Fruit fly (Drosophila melanogaster) whole organism, embryonic: ENCODE results near the gene Ctu2.

ENCODE experiments used
- Asciz ChIP-seq: fragments of 200-800 bp; sonication (Bioruptor generic); optimal IDR thresholded peaks from 2 replicates; lab custom pipeline; 2017; ENCODE audit warnings: missing biosample characterization, mild to moderate bottlenecking, missing genetic modification characterization, missing genetic modification reagents
- Atf-2 ChIP-seq: fragments of 200-800 bp; sonication (Bioruptor generic); optimal IDR thresholded peaks from 2 replicates; lab custom pipeline; 2016; ENCODE audit warnings: missing biosample characterization, missing genetic modification characterization
- B-H2 ChIP-seq: fragments of 200-800 bp; sonication (Bioruptor generic); optimal IDR thresholded peaks from 2 replicates; lab custom pipeline; 2018; ENCODE audit warnings: missing biosample characterization, mild to moderate bottlenecking, missing genetic modification characterization
- C15 ChIP-seq: fragments of 200-800 bp; sonication (Bioruptor generic); IDR thresholded peaks from 3 replicates; pipeline ENCODE4 v1.3.6; 2022; ENCODE audit warnings: missing biosample characterization, missing genetic modification characterization
- CG10147 ChIP-seq: fragments of 200-800 bp; sonication (Bioruptor generic); optimal IDR thresholded peaks from 2 replicates; lab custom pipeline; 2019; ENCODE audit warnings: missing biosample characterization, mild to moderate bottlenecking, missing genetic modification characterization, moderate library complexity
- CG11456 ChIP-seq: fragments of 200-800 bp; sonication (Bioruptor generic); IDR thresholded peaks from 3 replicates; pipeline ENCODE4 v1.3.6; 2022; ENCODE audit warnings: missing biosample characterization, missing genetic modification characterization
- CG12299 ChIP-seq: fragments of 200-800 bp; sonication (Bioruptor generic); optimal IDR thresholded peaks from 2 replicates; lab custom pipeline; 2018; ENCODE audit warnings: missing biosample characterization, mild to moderate bottlenecking, missing genetic modification characterization
- CG12659 ChIP-seq: fragments of 200-800 bp; sonication (Bioruptor generic); optimal IDR thresholded peaks from 3 replicates; lab custom pipeline; 2017; ENCODE audit warnings: mild to moderate bottlenecking, missing biosample characterization, missing genetic modification reagents, missing genetic modification characterization
- CG12769 ChIP-seq: fragments of 200-800 bp; sonication (Bioruptor generic); optimal IDR thresholded peaks from 2 replicates; lab custom pipeline; 2019; ENCODE audit warnings: missing biosample characterization, mild to moderate bottlenecking, missing genetic modification characterization, moderate library complexity
- CG13123 ChIP-seq: fragments of 200-800 bp; sonication (Bioruptor generic); optimal IDR thresholded peaks from 2 replicates; lab custom pipeline; 2016; ENCODE audit warnings: missing biosample characterization, missing genetic modification characterization
- CG16779 ChIP-seq: fragments of 200-800 bp; sonication (Bioruptor generic); IDR thresholded peaks from 2 replicates; pipeline ENCODE4 v1.3.6; 2022; ENCODE audit warnings: missing biosample characterization, missing genetic modification characterization
- CG16813 ChIP-seq: fragments of 200-800 bp; sonication (Bioruptor generic); IDR thresholded peaks from 3 replicates; pipeline ENCODE4 v1.3.6; 2022; ENCODE audit warnings: missing biosample characterization, missing genetic modification characterization; ENCODE audit not compliant: partially characterized antibody
- CG16815 ChIP-seq: fragments of 200-800 bp; sonication (Bioruptor generic); optimal IDR thresholded peaks from 3 replicates; lab custom pipeline; 2017; ENCODE audit warnings: missing biosample characterization, mild to moderate bottlenecking, missing genetic modification characterization
- CG17612 ChIP-seq: fragments of 200-800 bp; sonication (Bioruptor generic); IDR thresholded peaks from 2 replicates; pipeline ENCODE4 v1.3.6; 2022; ENCODE audit warnings: missing biosample characterization, missing genetic modification characterization
- CG17802 ChIP-seq: fragments of 200-800 bp; sonication (Bioruptor generic); optimal IDR thresholded peaks from 2 replicates; lab custom pipeline; 2018; ENCODE audit warnings: missing biosample characterization, mild to moderate bottlenecking, missing genetic modification characterization, moderate library complexity
- CG2202 ChIP-seq: fragments of 200-800 bp; sonication (Bioruptor generic); optimal IDR thresholded peaks from 2 replicates; lab custom pipeline; 2018; ENCODE audit warnings: missing biosample characterization, mild to moderate bottlenecking, missing genetic modification characterization
- CG34224 ChIP-seq: fragments of 200-800 bp; sonication (Bioruptor generic); IDR thresholded peaks from 3 replicates; pipeline ENCODE4 v1.3.6; 2022; ENCODE audit warnings: missing biosample characterization, missing genetic modification characterization; ENCODE audit not compliant: partially characterized antibody
- CG4617 ChIP-seq: fragments of 200-800 bp; sonication (Bioruptor generic); optimal IDR thresholded peaks from 3 replicates; lab custom pipeline; 2016; ENCODE audit warnings: missing biosample characterization, missing genetic modification characterization, borderline replicate concordance
- CG6654 ChIP-seq: fragments of 200-800 bp; sonication (Bioruptor generic); optimal IDR thresholded peaks from 2 replicates; lab custom pipeline; 2017; ENCODE audit warnings: missing biosample characterization, mild to moderate bottlenecking, missing genetic modification characterization
- CG8281 ChIP-seq: fragments of 200-800 bp; sonication (Bioruptor generic); optimal IDR thresholded peaks from 2 replicates; lab custom pipeline; 2018; ENCODE audit warnings: missing biosample characterization, mild to moderate bottlenecking, missing genetic modification characterization, moderate library complexity
- CG8359 ChIP-seq: fragments of 200-800 bp; sonication (Bioruptor generic); optimal IDR thresholded peaks from 2 replicates; lab custom pipeline; 2017; ENCODE audit warnings: missing biosample characterization, mild to moderate bottlenecking, missing genetic modification characterization, borderline replicate concordance
- CG9817 ChIP-seq: fragments of 200-800 bp; sonication (Bioruptor generic); optimal IDR thresholded peaks from 2 replicates; lab custom pipeline; 2018; ENCODE audit warnings: missing biosample characterization, mild to moderate bottlenecking, missing genetic modification characterization, moderate library complexity
- Dp ChIP-seq: fragments of 200-800 bp; sonication (Bioruptor generic); optimal IDR thresholded peaks from 2 replicates; lab custom pipeline; 2018; ENCODE audit warnings: missing biosample characterization, mild to moderate bottlenecking, missing genetic modification characterization, moderate library complexity
- Drgx ChIP-seq: fragments of 200-800 bp; sonication (Bioruptor generic); IDR thresholded peaks from 2 replicates; pipeline ENCODE4 v1.3.6; 2022; ENCODE audit warnings: missing biosample characterization, missing genetic modification characterization
- Eip74EF ChIP-seq, 2 experiments: fragments of 200-800 bp in 1 of 2; fragments of >200 bp in 1 of 2; sonication (Bioruptor generic) in 1 of 2; optimal IDR thresholded peaks; 2 replicates each; lab custom pipeline; 2017 to 2019; ENCODE audit warnings: missing biosample characterization in 2 of 2, missing genetic modification characterization in 2 of 2, mild to moderate bottlenecking in 1 of 2, moderate library complexity in 1 of 2
- Ets97D ChIP-seq: fragments of 200-800 bp; sonication (Bioruptor generic); optimal IDR thresholded peaks from 3 replicates; lab custom pipeline; 2016; ENCODE audit warnings: missing biosample characterization, missing genetic modification characterization
- GATAe ChIP-seq: fragments of 200-800 bp; sonication (Bioruptor generic); conservative IDR thresholded peaks from 2 replicates; pipeline ENCODE4 v1.3.6; 2022; ENCODE audit warnings: missing biosample characterization, missing genetic modification characterization
- Gsc ChIP-seq: fragments of 200-800 bp; sonication (Bioruptor generic); IDR thresholded peaks from 2 replicates; pipeline ENCODE4 v1.3.6; 2022; ENCODE audit warnings: missing biosample characterization, missing genetic modification characterization
- HLH4C ChIP-seq: fragments of 200-800 bp; sonication (Bioruptor generic); IDR thresholded peaks from 3 replicates; pipeline ENCODE4 v1.3.6; 2022; ENCODE audit warnings: missing biosample characterization, missing genetic modification characterization; ENCODE audit not compliant: partially characterized antibody
- HmgZ ChIP-seq: fragments of 200-800 bp; sonication (Bioruptor generic); optimal IDR thresholded peaks from 2 replicates; lab custom pipeline; 2018; ENCODE audit warnings: missing biosample characterization, mild to moderate bottlenecking, missing genetic modification characterization
- Myb ChIP-seq: fragments of 200-800 bp; sonication (Bioruptor generic); optimal IDR thresholded peaks from 2 replicates; lab custom pipeline; 2016; ENCODE audit warnings: missing biosample characterization, missing genetic modification characterization
- Rfx ChIP-seq: fragments of 200-800 bp; sonication (Bioruptor generic); IDR thresholded peaks from 2 replicates; pipeline ENCODE4 v1.3.6; 2022; ENCODE audit warnings: missing biosample characterization, missing genetic modification characterization
- ash1 ChIP-seq: fragments of 200-800 bp; sonication (Bioruptor generic); optimal IDR thresholded peaks from 2 replicates; lab custom pipeline; 2018; ENCODE audit warnings: missing biosample characterization, mild to moderate bottlenecking, missing genetic modification characterization
- gcm2 ChIP-seq: fragments of 200-800 bp; sonication (Bioruptor generic); optimal IDR thresholded peaks from 2 replicates; lab custom pipeline; 2016; ENCODE audit warnings: missing biosample characterization, missing genetic modification characterization
- klu ChIP-seq: fragments of 200-800 bp; sonication (Bioruptor generic); IDR thresholded peaks from 2 replicates; pipeline ENCODE4 v1.3.6; 2022; ENCODE audit warnings: missing biosample characterization, missing genetic modification characterization
- nau ChIP-seq: fragments of 200-800 bp; sonication (Bioruptor generic); optimal IDR thresholded peaks from 3 replicates; lab custom pipeline; 2017; ENCODE audit warnings: missing biosample characterization, mild to moderate bottlenecking, missing genetic modification characterization, missing genetic modification reagents
- nerfin-1 ChIP-seq: fragments of 200-800 bp; sonication (Bioruptor generic); optimal IDR thresholded peaks from 3 replicates; lab custom pipeline; 2019; ENCODE audit warnings: missing biosample characterization, mild to moderate bottlenecking, missing genetic modification characterization, moderate library complexity
- pros ChIP-seq: fragments of 200-800 bp; sonication (Bioruptor generic); optimal IDR thresholded peaks from 3 replicates; lab custom pipeline; 2019; ENCODE audit warnings: missing biosample characterization, mild to moderate bottlenecking, missing genetic modification characterization, moderate library complexity
- ssp ChIP-seq: fragments of 200-800 bp; sonication (Bioruptor generic); IDR thresholded peaks from 2 replicates; pipeline ENCODE4 v1.3.6; 2022; ENCODE audit warnings: missing biosample characterization, missing genetic modification characterization
- trem ChIP-seq: fragments of 200-800 bp; optimal IDR thresholded peaks from 3 replicates; lab custom pipeline; 2019; ENCODE audit warnings: missing biosample characterization, mild to moderate bottlenecking, missing genetic modification characterization, moderate library complexity
- tup ChIP-seq: fragments of 200-800 bp; sonication (Bioruptor generic); optimal IDR thresholded peaks from 2 replicates; lab custom pipeline; 2016; ENCODE audit warnings: missing biosample characterization, mild to moderate bottlenecking, missing genetic modification characterization, moderate library complexity
- yki ChIP-seq: fragments of >200 bp; optimal IDR thresholded peaks from 3 replicates; lab custom pipeline; 2018
- zen ChIP-seq: fragments of 200-800 bp; sonication (Bioruptor generic); optimal IDR thresholded peaks from 3 replicates; lab custom pipeline; 2018; ENCODE audit warnings: missing biosample characterization, mild to moderate bottlenecking, missing genetic modification characterization, moderate library complexity

Ctu2 gene

dm6 chr2L:19530092-19530491, 37.0 kb upstream of the Ctu2 start, which contains the start of gene CG10165 (continued):
- TF ChIP-seq nerfin-1 (tag; lab: Kevin White, UChicago): no peak
- no peak for TF ChIP-seq Rfx
- TF ChIP-seq CG17802 (tag; lab: Kevin White, UChicago): no peak
- no peak for TF ChIP-seq GATAe (GFP tag; lab: Robert Waterston, UW)
- TF ChIP-seq Asciz: no peak
- TF ChIP-seq CG11456: no peak
- no peak for TF ChIP-seq tup
- TF ChIP-seq CG12659: no peak
- TF ChIP-seq yki (lab: Kevin White, UChicago): no peak
- TF ChIP-seq Atf-2 (GFP tag; lab: Kevin White, UChicago): no peak
- TF ChIP-seq Gsc (GFP tag; lab: Robert Waterston, UW): no peak
- TF ChIP-seq Ets97D: peak; percentile 21
- no peak for TF ChIP-seq CG8359 (GFP tag; lab: Kevin White, UChicago)
- TF ChIP-seq pros (GFP tag; lab: Kevin White, UChicago): no peak
- no peak for TF ChIP-seq Eip74EF (GFP tag; optimal IDR thresholded peaks at IDR 0.05; lab: Kevin White, UChicago)
- TF ChIP-seq CG13123: no peak
- TF ChIP-seq gcm2 (GFP tag; lab: Kevin White, UChicago): no peak
- TF ChIP-seq CG9817 (tag; lab: Kevin White, UChicago): no peak
- TF ChIP-seq CG16813 (GFP tag; lab: Robert Waterston, UW): no peak
- TF ChIP-seq CG16779: no peak
- TF ChIP-seq CG16815 (GFP tag; lab: Kevin White, UChicago): no peak
- TF ChIP-seq ssp (GFP tag; lab: Robert Waterston, UW): no peak
- no peak for TF ChIP-seq HmgZ (tag; lab: Kevin White, UChicago)
- peak; percentile 3 for TF ChIP-seq CG4617 (GFP tag; lab: Kevin White, UChicago)
- TF ChIP-seq C15 (GFP tag; lab: Robert Waterston, UW): no peak
- TF ChIP-seq B-H2 (GFP tag; lab: Kevin White, UChicago): peak; percentile 23
- TF ChIP-seq HLH4C (GFP tag; lab: Robert Waterston, UW): no peak
- TF ChIP-seq Drgx: no peak
- no peak for TF ChIP-seq CG12769 (tag; lab: Kevin White, UChicago)
- peak; percentile 56 for TF ChIP-seq zen (tag; lab: Kevin White, UChicago)
- TF ChIP-seq Myb (GFP tag; lab: Kevin White, UChicago): peak; percentile 96
- no peak for TF ChIP-seq CG34224 (GFP tag; lab: Robert Waterston, UW)
- TF ChIP-seq CG2202 (tag; lab: Kevin White, UChicago): no peak
- no peak for TF ChIP-seq klu (GFP tag; lab: Robert Waterston, UW)
- no peak for TF ChIP-seq CG17612
- TF ChIP-seq CG8281 (tag; lab: Kevin White, UChicago): no peak
- TF ChIP-seq CG6654 (GFP tag; lab: Kevin White, UChicago): no peak
- peak; percentile 11 for TF ChIP-seq Dp (GFP tag; lab: Kevin White, UChicago)
- TF ChIP-seq ash1 (GFP tag; lab: Kevin White, UChicago): no peak
- TF ChIP-seq CG12299 (tag; lab: Kevin White, UChicago): no peak
- peak; percentile 3 for TF ChIP-seq trem (tag; lab: Kevin White, UChicago)
- no peak for TF ChIP-seq CG10147
- no peak for TF ChIP-seq nau (GFP tag; lab: Kevin White, UChicago)
